Worm (Caenorhabditis elegans): Measurements from ENCODE around the gene F44F4.10.

DNA sequence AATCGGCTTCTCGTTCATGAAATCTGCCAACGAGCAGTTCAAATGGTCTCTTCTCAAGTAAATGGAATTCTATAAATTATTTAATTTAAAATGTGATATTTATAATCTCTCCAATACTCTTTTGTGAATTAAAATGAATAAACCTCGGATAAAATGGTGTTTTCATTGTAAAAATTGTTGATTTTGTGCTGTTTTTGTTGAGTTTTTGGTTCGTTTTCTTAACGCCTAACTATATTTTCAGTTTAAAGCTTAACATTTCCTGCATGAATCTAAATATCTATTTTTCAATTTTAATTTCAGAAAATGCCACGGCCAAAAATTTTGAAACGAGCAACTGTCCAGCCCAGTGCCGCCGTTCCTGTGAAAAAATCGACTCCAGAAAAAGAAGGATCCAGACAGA lies 43.4 kb downstream of the F44F4.10 start, which contains the start of gene orc-2:
- TF ChIP-seq ref-1 (GFP tag; conservative IDR thresholded peaks at IDR 0.05) (no peak), cog-1 (tag; optimal IDR thresholded peaks at IDR 0.05) (no peak), ztf-23 (GFP tag; IDR thresholded peaks at IDR 0.05) (no peak), ztf-29 (GFP tag; IDR thresholded peaks at IDR 0.05) (no peak)

Data from whole organism, midembryonic.